Worm (Caenorhabditis elegans) whole organism, dauer: ENCODE data around the gene cwn-2.

Source experiments
- unc-62 ChIP-seq: sonication (generic microtip); optimal IDR thresholded peaks from 2 replicates; lab custom pipeline; 2017; ENCODE audit warnings: missing biosample characterization, missing genetic modification reagents, missing genetic modification characterization

cwn-2 gene

ce11 chrIV:10096881-10097280 lies 29.3 kb downstream of the cwn-2 start, which contains the start of gene dis-3:
dis-3 (plus strand) TSS chrIV:10097202.
- no peak for TF ChIP-seq unc-62 (GFP tag; lab: Kevin White, UChicago)

ce11 chrIV:10110417-10110816 lies 42.8 kb downstream of the cwn-2 start, which contains the start of gene egl-38:
egl-38 (minus strand) TSS chrIV:10110517.
- TF ChIP-seq unc-62 (GFP tag; lab: Kevin White, UChicago) = no peak

ce11 chrIV:10110870-10111269 lies 43.3 kb downstream of the cwn-2 start:
- TF ChIP-seq unc-62 (GFP tag; lab: Kevin White, UChicago) = no peak

ce11 chrIV:10111441-10111840 lies 43.8 kb downstream of the cwn-2 start, which contains the start of gene spch-1:
spch-1 (minus strand) TSS chrIV:10111541.
- no peak for TF ChIP-seq unc-62 (GFP tag; lab: Kevin White, UChicago)

- TF ChIP-seq unc-62 (GFP tag; lab: Kevin White, UChicago) = no peak
Observed at ce11 chrIV:10112570-10112969, 45.0 kb downstream of the cwn-2 start, which contains the start of gene nsph-3.2. nsph-3.2 (plus strand) TSS chrIV:10112870.

- TF ChIP-seq unc-62 (GFP tag; lab: Kevin White, UChicago) = no peak
Observed at ce11 chrIV:10115142-10115541, 47.5 kb downstream of the cwn-2 start, which contains the start of gene C04G2.10. C04G2.10 (plus strand) TSS chrIV:10115442.

ce11 chrIV:10116765-10117164 lies 49.1 kb downstream of the cwn-2 start:
- TF ChIP-seq unc-62 (GFP tag; lab: Kevin White, UChicago) = no peak
